Fruit fly (Drosophila melanogaster) whole organism, embryonic: ENCODE results near the gene CG7497.
A peak's percentile ranks its signal among the peaks of the same experiment; 100 is the strongest.

ENCODE experiments used
- ATbp ChIP-seq: fragments of 200-800 bp; sonication (Bioruptor generic); optimal IDR thresholded peaks from 2 replicates; lab custom pipeline; 2017; ENCODE audit warnings: missing biosample characterization, mild to moderate bottlenecking, missing genetic modification characterization, missing genetic modification reagents
- Awh ChIP-seq: fragments of 200-800 bp; sonication (Bioruptor generic); IDR thresholded peaks from 2 replicates; pipeline ENCODE4, ENCODE4 v1.3.6; 2022; ENCODE audit warnings: missing biosample characterization, missing genetic modification characterization
- CG13424 ChIP-seq: fragments of 200-800 bp; sonication (Bioruptor generic); optimal IDR thresholded peaks from 2 replicates; lab custom pipeline; 2019; ENCODE audit warnings: missing biosample characterization, mild to moderate bottlenecking, missing genetic modification characterization, moderate library complexity
- CG15269 ChIP-seq: fragments of 200-800 bp; sonication (Bioruptor generic); optimal IDR thresholded peaks from 2 replicates; lab custom pipeline; 2018; ENCODE audit warnings: missing biosample characterization, mild to moderate bottlenecking, missing genetic modification characterization, moderate library complexity
- CG15696 ChIP-seq: fragments of 200-800 bp; sonication (Bioruptor generic); optimal IDR thresholded peaks from 2 replicates; lab custom pipeline; 2019; ENCODE audit warnings: missing biosample characterization, mild to moderate bottlenecking, missing genetic modification characterization, moderate library complexity
- CG17385 ChIP-seq: fragments of 200-800 bp; sonication (Bioruptor generic); optimal IDR thresholded peaks from 3 replicates; lab custom pipeline; 2018; ENCODE audit warnings: missing biosample characterization, mild to moderate bottlenecking, missing genetic modification characterization
- CG18011 ChIP-seq: fragments of 200-800 bp; sonication (Bioruptor generic); optimal IDR thresholded peaks from 2 replicates; lab custom pipeline; 2017; ENCODE audit warnings: missing biosample characterization, missing genetic modification characterization, mild to moderate bottlenecking, moderate library complexity, missing genotype
- CG2116 ChIP-seq: fragments of 200-800 bp; sonication (Bioruptor generic); optimal IDR thresholded peaks from 3 replicates; lab custom pipeline; 2018; ENCODE audit warnings: missing biosample characterization, mild to moderate bottlenecking, missing genetic modification characterization
- CG3281 ChIP-seq: fragments of 200-800 bp; sonication (Bioruptor generic); optimal IDR thresholded peaks from 3 replicates; lab custom pipeline; 2017; ENCODE audit warnings: missing biosample characterization, mild to moderate bottlenecking, missing genetic modification characterization
- CG6791 ChIP-seq: fragments of 200-800 bp; sonication (Bioruptor generic); IDR thresholded peaks from 3 replicates; pipeline ENCODE4 v1.3.6; 2022; ENCODE audit warnings: missing biosample characterization, missing genetic modification characterization; ENCODE audit not compliant: partially characterized antibody
- CG8281 ChIP-seq: fragments of 200-800 bp; sonication (Bioruptor generic); optimal IDR thresholded peaks from 2 replicates; lab custom pipeline; 2018; ENCODE audit warnings: missing biosample characterization, mild to moderate bottlenecking, missing genetic modification characterization, moderate library complexity
- CG9727 ChIP-seq: fragments of 200-800 bp; sonication (Bioruptor generic); optimal IDR thresholded peaks from 3 replicates; lab custom pipeline; 2017; ENCODE audit warnings: missing biosample characterization, mild to moderate bottlenecking, missing genetic modification characterization
- CG9932 ChIP-seq: fragments of 200-800 bp; sonication (Bioruptor generic); IDR thresholded peaks from 2 replicates; pipeline ENCODE4 v1.3.6; 2022; ENCODE audit warnings: missing biosample characterization, missing genetic modification characterization
- Camta ChIP-seq: fragments of 200-800 bp; sonication (Bioruptor generic); optimal IDR thresholded peaks from 2 replicates; lab custom pipeline; 2016; ENCODE audit warnings: missing biosample characterization, missing genetic modification characterization
- Doc2 ChIP-seq: fragments of 200-800 bp; sonication (Bioruptor generic); IDR thresholded peaks from 2 replicates; pipeline ENCODE4 v1.3.6; 2022; ENCODE audit warnings: missing biosample characterization, missing genetic modification characterization
- Drgx ChIP-seq: fragments of 200-800 bp; sonication (Bioruptor generic); IDR thresholded peaks from 2 replicates; pipeline ENCODE4 v1.3.6; 2022; ENCODE audit warnings: missing biosample characterization, missing genetic modification characterization
- Hr39 ChIP-seq: fragments of >200 bp; optimal IDR thresholded peaks from 2 replicates; lab custom pipeline; 2017
- MTF-1 ChIP-seq: fragments of 200-800 bp; sonication (Bioruptor generic); optimal IDR thresholded peaks from 2 replicates; lab custom pipeline; 2018; ENCODE audit warnings: missing biosample characterization, mild to moderate bottlenecking, missing genetic modification characterization, borderline replicate concordance
- Meics ChIP-seq: fragments of 200-800 bp; sonication (Bioruptor generic); optimal IDR thresholded peaks from 2 replicates; lab custom pipeline; 2017; ENCODE audit warnings: missing biosample characterization, mild to moderate bottlenecking, missing genetic modification characterization
- Nf-YB ChIP-seq: fragments of 200-800 bp; sonication (Bioruptor generic); optimal IDR thresholded peaks from 3 replicates; lab custom pipeline; 2019; ENCODE audit warnings: missing biosample characterization, mild to moderate bottlenecking, missing genetic modification characterization, moderate library complexity
- Ravus ChIP-seq: fragments of 200-800 bp; sonication (Bioruptor generic); IDR thresholded peaks from 2 replicates; pipeline ENCODE4 v1.3.6; 2022; ENCODE audit warnings: missing biosample characterization, missing genetic modification characterization
- Side ChIP-seq: fragments of 200-800 bp; sonication (Bioruptor generic); optimal IDR thresholded peaks from 2 replicates; lab custom pipeline; 2016; ENCODE audit warnings: missing biosample characterization, missing genetic modification characterization
- Sin3A ChIP-seq: fragments of >200 bp; optimal IDR thresholded peaks from 2 replicates; lab custom pipeline; 2018
- Six4 ChIP-seq: fragments of 200-800 bp; sonication (Bioruptor generic); optimal IDR thresholded peaks from 2 replicates; lab custom pipeline; 2016; ENCODE audit warnings: missing biosample characterization, missing genetic modification characterization
- Ssrp ChIP-seq: fragments of 200-800 bp; sonication (Bioruptor generic); optimal IDR thresholded peaks from 2 replicates; lab custom pipeline; 2018; ENCODE audit warnings: missing biosample characterization, mild to moderate bottlenecking, missing genetic modification characterization, moderate library complexity
- Taf1 ChIP-seq: fragments of 200-800 bp; sonication (Bioruptor generic); IDR thresholded peaks from 2 replicates; pipeline ENCODE4 v1.3.6; 2022; ENCODE audit warnings: missing biosample characterization, missing genetic modification characterization
- Vsx1 ChIP-seq: fragments of 200-800 bp; sonication (Bioruptor generic); optimal IDR thresholded peaks from 2 replicates; lab custom pipeline; 2017; ENCODE audit warnings: missing biosample characterization, mild to moderate bottlenecking, missing genetic modification characterization, missing genetic modification reagents
- ac ChIP-seq: fragments of 200-800 bp; sonication (Bioruptor generic); optimal IDR thresholded peaks from 3 replicates; lab custom pipeline; 2017; ENCODE audit warnings: missing biosample characterization, mild to moderate bottlenecking, missing genetic modification characterization
- ase ChIP-seq: fragments of 200-800 bp; sonication (Bioruptor generic); IDR thresholded peaks from 3 replicates; pipeline ENCODE4 v1.3.6; 2022; ENCODE audit warnings: missing biosample characterization, missing genetic modification characterization
- bcd ChIP-seq: fragments of 200-800 bp; sonication (Bioruptor generic); optimal IDR thresholded peaks from 2 replicates; lab custom pipeline; 2017; ENCODE audit warnings: missing biosample characterization, mild to moderate bottlenecking, missing genetic modification characterization
- caup ChIP-seq: fragments of 200-800 bp; sonication (Bioruptor generic); optimal IDR thresholded peaks from 3 replicates; lab custom pipeline; 2017; ENCODE audit warnings: missing biosample characterization, mild to moderate bottlenecking, missing genetic modification characterization, moderate library complexity; ENCODE audit not compliant: severe bottlenecking
- crp ChIP-seq, 2 experiments: fragments of 200-800 bp; sonication (Bioruptor generic); optimal IDR thresholded peaks; 2 replicates in 1 of 2; 3 replicates in 1 of 2; lab custom pipeline; 2017; ENCODE audit warnings: missing biosample characterization in 2 of 2, missing genetic modification characterization in 2 of 2, mild to moderate bottlenecking in 1 of 2, moderate library complexity in 1 of 2
- dmrt11E ChIP-seq: fragments of 200-800 bp; sonication (Bioruptor generic); optimal IDR thresholded peaks from 3 replicates; lab custom pipeline; 2018; ENCODE audit warnings: missing biosample characterization, mild to moderate bottlenecking, missing genetic modification characterization, moderate library complexity
- emc ChIP-seq: fragments of 200-800 bp; sonication (Bioruptor generic); optimal IDR thresholded peaks from 2 replicates; lab custom pipeline; 2016; ENCODE audit warnings: missing biosample characterization, missing genetic modification characterization
- fd3F ChIP-seq: fragments of 200-800 bp; sonication (Bioruptor generic); optimal IDR thresholded peaks from 2 replicates; lab custom pipeline; 2018; ENCODE audit warnings: missing biosample characterization, mild to moderate bottlenecking, missing genetic modification characterization, moderate library complexity
- gsb ChIP-seq: fragments of 200-800 bp; sonication (Bioruptor generic); IDR thresholded peaks from 2 replicates; pipeline ENCODE4 v1.3.6; 2022; ENCODE audit warnings: missing biosample characterization, missing genetic modification characterization
- kay ChIP-seq: fragments of 200-800 bp; sonication (Bioruptor generic); optimal IDR thresholded peaks from 2 replicates; lab custom pipeline; 2016; ENCODE audit warnings: missing biosample characterization, missing genetic modification characterization
- nom ChIP-seq: fragments of 200-800 bp; sonication (Bioruptor generic); optimal IDR thresholded peaks from 2 replicates; lab custom pipeline; 2017; ENCODE audit warnings: missing biosample characterization, missing genetic modification characterization, mild to moderate bottlenecking, moderate library complexity, missing genetic modification reagents
- oc ChIP-seq: fragments of 200-800 bp; sonication (Bioruptor generic); optimal IDR thresholded peaks from 2 replicates; lab custom pipeline; 2018; ENCODE audit warnings: missing biosample characterization, mild to moderate bottlenecking, missing genetic modification characterization, moderate library complexity
- pan ChIP-seq, 4 experiments: fragments of >200 bp in 3 of 4; fragments of 200-800 bp in 1 of 4; sonication (Bioruptor generic) in 1 of 4; optimal IDR thresholded peaks in 3 of 4; IDR thresholded peaks in 1 of 4; 2 replicates each; pipeline versions ENCODE4 v1.3.6 to Lab custom; 2017 to 2022; ENCODE audit warnings: missing biosample characterization in 2 of 4, missing genetic modification characterization in 2 of 4, mixed read lengths in 1 of 4
- phol ChIP-seq: fragments of 200-800 bp; sonication (Bioruptor generic); optimal IDR thresholded peaks from 3 replicates; lab custom pipeline; 2018; ENCODE audit warnings: missing biosample characterization, mild to moderate bottlenecking, missing genetic modification characterization, moderate library complexity
- pum ChIP-seq: fragments of 200-800 bp; sonication (Bioruptor generic); optimal IDR thresholded peaks from 2 replicates; lab custom pipeline; 2016; ENCODE audit warnings: missing biosample characterization, missing genetic modification characterization
- repo ChIP-seq: fragments of 200-800 bp; sonication (Bioruptor generic); optimal IDR thresholded peaks from 2 replicates; lab custom pipeline; 2016; ENCODE audit warnings: missing biosample characterization, missing genetic modification characterization
- scrt ChIP-seq: fragments of 200-800 bp; sonication (Bioruptor generic); optimal IDR thresholded peaks from 2 replicates; lab custom pipeline; 2018; ENCODE audit warnings: missing biosample characterization, mild to moderate bottlenecking, missing genetic modification characterization, moderate library complexity
- twi ChIP-seq: fragments of 200-800 bp; optimal IDR thresholded peaks from 2 replicates; lab custom pipeline; 2019; ENCODE audit warnings: missing biosample characterization, mild to moderate bottlenecking, missing genetic modification characterization, moderate library complexity

Gene CG7497

dm6 chr3L:17652878-17653700, 19.8 kb downstream of the CG7497 start (continued):
- TF ChIP-seq MTF-1 (GFP tag; lab: Kevin White, UChicago) (peak; percentile 86), CG9727 (peak; percentile 76), Taf1 (GFP tag; lab: Robert Waterston, UW) (peak; percentile 64; the same call in 1 of the 2 replicates), caup (GFP tag; lab: Kevin White, UChicago) (peak; percentile 71), Drgx (GFP tag; lab: Robert Waterston, UW) (no peak), repo (GFP tag; lab: Kevin White, UChicago) (peak; percentile 24), oc (tag; lab: Kevin White, UChicago) (no peak), ase (GFP tag; lab: Robert Waterston, UW) (peak; percentile 55; the same call in 2 of the 3 replicates), Six4 (GFP tag; lab: Kevin White, UChicago) (peak; percentile 13), nom (GFP tag; lab: Kevin White, UChicago) (peak; percentile 38), dmrt11E (tag; lab: Kevin White, UChicago) (peak; percentile 34), gsb (GFP tag; lab: Robert Waterston, UW) (peak; percentile 70), pum (peak; percentile 11), Ssrp (tag; lab: Kevin White, UChicago) (peak; percentile 20), emc (GFP tag; lab: Kevin White, UChicago) (no peak), CG6791 (GFP tag; lab: Robert Waterston, UW) (no peak), Sin3A (lab: Kevin White, UChicago) (no peak), twi (tag; lab: Kevin White, UChicago) (no peak), CG3281 (GFP tag; lab: Kevin White, UChicago) (peak; percentile 74), ac (GFP tag; lab: Kevin White, UChicago) (peak; percentile 93), ATbp (GFP tag; lab: Kevin White, UChicago) (peak; percentile 88), pan (optimal IDR thresholded peaks at IDR 0.05; lab: Kevin White, UChicago) (no peak), pan (GFP tag; optimal IDR thresholded peaks at IDR 0.05 in 1 of 2, IDR thresholded peaks at IDR 0.05 in 1 of 2) (peak in 1 of 2 experiments; percentile 79), Side (GFP tag; lab: Kevin White, UChicago) (peak; percentile 76), Nf-YB (no peak), phol (tag; lab: Kevin White, UChicago) (peak; percentile 29), CG9932 (GFP tag; lab: Robert Waterston, UW) (peak; percentile 43; the same call in 1 of the 2 replicates), kay (GFP tag; lab: Kevin White, UChicago) (peak; percentile 15), CG15269 (no peak), scrt (GFP tag; lab: Kevin White, UChicago) (peak; percentile 40)

- peak; percentile 63 for TF ChIP-seq repo (GFP tag; lab: Kevin White, UChicago)
- TF ChIP-seq CG13424 (tag; lab: Kevin White, UChicago) = peak; percentile 95
- TF ChIP-seq CG2116 (GFP tag; lab: Kevin White, UChicago) = peak; percentile 96
- TF ChIP-seq Hr39 (lab: Kevin White, UChicago) = no peak
- TF ChIP-seq Doc2 (GFP tag; lab: Robert Waterston, UW) = no peak
- peak; percentile 49 for TF ChIP-seq Camta (GFP tag; lab: Kevin White, UChicago)
- TF ChIP-seq Vsx1 (GFP tag; lab: Kevin White, UChicago) = peak; percentile 43
- TF ChIP-seq Meics (GFP tag; lab: Kevin White, UChicago) = peak; percentile 84
- peak; percentile 94 for TF ChIP-seq CG15696
- peak; percentile 60 for TF ChIP-seq CG17385 (GFP tag; lab: Kevin White, UChicago)
- no peak for TF ChIP-seq Awh (GFP tag; lab: Robert Waterston, UW)
- TF ChIP-seq CG8281 (tag; lab: Kevin White, UChicago) = peak; percentile 58
- peak; percentile 86 for TF ChIP-seq fd3F (GFP tag; lab: Kevin White, UChicago)
- peak; percentile 53 for TF ChIP-seq CG18011 (GFP tag; lab: Kevin White, UChicago)
- TF ChIP-seq crp (GFP tag; optimal IDR thresholded peaks at IDR 0.05; lab: Kevin White, UChicago) = peak in 1 of 2 experiments; percentile 49
- peak; percentile 26 for TF ChIP-seq Ravus (GFP tag; lab: Robert Waterston, UW)
- TF ChIP-seq bcd (GFP tag; lab: Kevin White, UChicago) = peak; percentile 87
Measured at dm6 chr3L:17653701-17654667, 20.7 kb downstream of the CG7497 start, which contains the start of the genes Krn, Ndfip and CG7484. Gene Krn, minus strand, starts transcription at chr3L:17654280. Gene Ndfip, minus strand, starts transcription at chr3L:17654280. Gene CG7484, plus strand, starts transcription at chr3L:17654617.
